Fruit fly (Drosophila melanogaster) whole organism, embryonic: ENCODE data around the gene CG5104.
A peak's percentile ranks its signal among the peaks of the same experiment; 100 is the strongest.

Source experiments
- Antp ChIP-seq: fragments of 200-800 bp; sonication (Bioruptor generic); optimal IDR thresholded peaks from 3 replicates; lab custom pipeline; 2016; ENCODE audit warnings: missing biosample characterization, missing genetic modification characterization
- Atf3 ChIP-seq: fragments of 200-800 bp; sonication (Bioruptor generic); optimal IDR thresholded peaks from 3 replicates; lab custom pipeline; 2016; ENCODE audit warnings: missing biosample characterization, missing genetic modification characterization
- CG10147 ChIP-seq: fragments of 200-800 bp; sonication (Bioruptor generic); optimal IDR thresholded peaks from 2 replicates; lab custom pipeline; 2019; ENCODE audit warnings: missing biosample characterization, mild to moderate bottlenecking, missing genetic modification characterization, moderate library complexity
- CG11093 ChIP-seq: fragments of 200-800 bp; sonication (Bioruptor generic); IDR thresholded peaks from 3 replicates; pipeline ENCODE4 v1.3.6; 2022; ENCODE audit warnings: missing biosample characterization, missing genetic modification characterization
- CG12236 ChIP-seq: fragments of 200-800 bp; sonication (Bioruptor generic); optimal IDR thresholded peaks from 2 replicates; lab custom pipeline; 2016; ENCODE audit warnings: missing biosample characterization, missing genetic modification characterization
- CG12942 ChIP-seq: fragments of 200-800 bp; sonication (Bioruptor generic); optimal IDR thresholded peaks from 3 replicates; lab custom pipeline; 2016; ENCODE audit warnings: missing biosample characterization, missing genetic modification characterization
- CG13287 ChIP-seq: fragments of 200-800 bp; sonication (Bioruptor generic); IDR thresholded peaks from 2 replicates; pipeline ENCODE4 v1.3.6; 2022; ENCODE audit warnings: missing biosample characterization, missing genetic modification characterization; ENCODE audit not compliant: partially characterized antibody
- CG15011 ChIP-seq: fragments of 200-800 bp; sonication (Bioruptor generic); optimal IDR thresholded peaks from 3 replicates; lab custom pipeline; 2018; ENCODE audit warnings: missing biosample characterization, mild to moderate bottlenecking, missing genetic modification characterization
- CG15601 ChIP-seq: fragments of 200-800 bp; sonication (Bioruptor generic); optimal IDR thresholded peaks from 3 replicates; lab custom pipeline; 2019; ENCODE audit warnings: missing biosample characterization, mild to moderate bottlenecking, missing genetic modification characterization, moderate library complexity
- CG1603 ChIP-seq: fragments of 200-800 bp; sonication (Bioruptor generic); optimal IDR thresholded peaks from 2 replicates; lab custom pipeline; 2019; ENCODE audit warnings: missing biosample characterization, mild to moderate bottlenecking, missing genetic modification characterization, moderate library complexity
- CG17385 ChIP-seq: fragments of 200-800 bp; sonication (Bioruptor generic); optimal IDR thresholded peaks from 3 replicates; lab custom pipeline; 2018; ENCODE audit warnings: missing biosample characterization, mild to moderate bottlenecking, missing genetic modification characterization
- CG18011 ChIP-seq: fragments of 200-800 bp; sonication (Bioruptor generic); optimal IDR thresholded peaks from 2 replicates; lab custom pipeline; 2017; ENCODE audit warnings: missing biosample characterization, missing genetic modification characterization, mild to moderate bottlenecking, moderate library complexity, missing genotype
- CG18262 ChIP-seq: fragments of 200-800 bp; optimal IDR thresholded peaks from 3 replicates; lab custom pipeline; 2019; ENCODE audit warnings: missing biosample characterization, mild to moderate bottlenecking, missing genetic modification characterization, moderate library complexity
- CG33557 ChIP-seq: fragments of 200-800 bp; sonication (Bioruptor generic); optimal IDR thresholded peaks from 2 replicates; lab custom pipeline; 2019; ENCODE audit warnings: missing biosample characterization, mild to moderate bottlenecking, missing genetic modification characterization, moderate library complexity
- CG43689 ChIP-seq: fragments of 200-800 bp; sonication (Bioruptor generic); IDR thresholded peaks from 2 replicates; pipeline ENCODE4 v1.3.6; 2022; ENCODE audit warnings: missing biosample characterization, missing genetic modification characterization
- CG4404 ChIP-seq: fragments of 200-800 bp; sonication (Bioruptor generic); IDR thresholded peaks from 2 replicates; pipeline ENCODE4 v1.3.6; 2022; ENCODE audit warnings: missing biosample characterization, missing genetic modification characterization
- CG4820 ChIP-seq: fragments of 200-800 bp; sonication (Bioruptor generic); optimal IDR thresholded peaks from 3 replicates; lab custom pipeline; 2016; ENCODE audit warnings: missing biosample characterization, missing genetic modification characterization
- CG4854 ChIP-seq: fragments of 200-800 bp; sonication (Bioruptor generic); optimal IDR thresholded peaks from 2 replicates; lab custom pipeline; 2016; ENCODE audit warnings: missing biosample characterization, missing genetic modification characterization, inconsistent platforms
- CG7271 ChIP-seq: fragments of 200-800 bp; sonication (Bioruptor generic); optimal IDR thresholded peaks from 2 replicates; lab custom pipeline; 2018; ENCODE audit warnings: missing biosample characterization, mild to moderate bottlenecking, missing genetic modification characterization, moderate library complexity
- CG8290 ChIP-seq, 3 experiments: fragments of 200-800 bp; sonication (Bioruptor generic); optimal IDR thresholded peaks; 2 replicates each; lab custom pipeline; 2016 to 2019; ENCODE audit warnings: missing biosample characterization in 3 of 3, missing genetic modification characterization in 3 of 3, mild to moderate bottlenecking in 2 of 3, moderate library complexity in 1 of 3
- D19B ChIP-seq: fragments of 200-800 bp; sonication (Bioruptor generic); optimal IDR thresholded peaks from 2 replicates; lab custom pipeline; 2017; ENCODE audit warnings: missing biosample characterization, mild to moderate bottlenecking, missing genetic modification characterization
- Dip3 ChIP-seq: fragments of 200-800 bp; sonication (Bioruptor generic); optimal IDR thresholded peaks from 3 replicates; lab custom pipeline; 2016; ENCODE audit warnings: missing biosample characterization, missing genetic modification characterization
- Dp ChIP-seq: fragments of 200-800 bp; sonication (Bioruptor generic); optimal IDR thresholded peaks from 2 replicates; lab custom pipeline; 2018; ENCODE audit warnings: missing biosample characterization, mild to moderate bottlenecking, missing genetic modification characterization, moderate library complexity
- Ets65A ChIP-seq: fragments of 200-800 bp; sonication (Bioruptor generic); peaks from one replicate; lab custom pipeline; 2016; ENCODE audit warnings: missing biosample characterization, missing genetic modification characterization
- Gsc ChIP-seq: fragments of 200-800 bp; sonication (Bioruptor generic); IDR thresholded peaks from 2 replicates; pipeline ENCODE4 v1.3.6; 2022; ENCODE audit warnings: missing biosample characterization, missing genetic modification characterization
- HmgZ ChIP-seq: fragments of 200-800 bp; sonication (Bioruptor generic); optimal IDR thresholded peaks from 2 replicates; lab custom pipeline; 2018; ENCODE audit warnings: missing biosample characterization, mild to moderate bottlenecking, missing genetic modification characterization
- Hr51 ChIP-seq, 2 experiments: fragments of 200-800 bp; sonication (Bioruptor generic); optimal IDR thresholded peaks; 2 replicates in 1 of 2; 3 replicates in 1 of 2; lab custom pipeline; 2016 to 2018; ENCODE audit warnings: missing biosample characterization in 2 of 2, missing genetic modification characterization in 2 of 2, mild to moderate bottlenecking in 1 of 2, moderate library complexity in 1 of 2
- NK7.1 ChIP-seq: fragments of 200-800 bp; sonication (Bioruptor generic); optimal IDR thresholded peaks from 3 replicates; lab custom pipeline; 2016; ENCODE audit warnings: missing biosample characterization, missing genetic modification characterization
- Nf-YB ChIP-seq: fragments of 200-800 bp; sonication (Bioruptor generic); optimal IDR thresholded peaks from 3 replicates; lab custom pipeline; 2019; ENCODE audit warnings: missing biosample characterization, mild to moderate bottlenecking, missing genetic modification characterization, moderate library complexity
- NfI ChIP-seq: fragments of 200-800 bp; sonication (Bioruptor generic); optimal IDR thresholded peaks from 3 replicates; lab custom pipeline; 2018; ENCODE audit warnings: missing biosample characterization, mild to moderate bottlenecking, missing genetic modification characterization, moderate library complexity
- ara ChIP-seq: fragments of 200-800 bp; sonication (Bioruptor generic); IDR thresholded peaks from 2 replicates; pipeline ENCODE4 v1.3.6; 2022; ENCODE audit warnings: missing biosample characterization, missing genetic modification characterization
- ash1 ChIP-seq: fragments of 200-800 bp; sonication (Bioruptor generic); optimal IDR thresholded peaks from 2 replicates; lab custom pipeline; 2018; ENCODE audit warnings: missing biosample characterization, mild to moderate bottlenecking, missing genetic modification characterization
- bcd ChIP-seq: fragments of 200-800 bp; sonication (Bioruptor generic); optimal IDR thresholded peaks from 2 replicates; lab custom pipeline; 2017; ENCODE audit warnings: missing biosample characterization, mild to moderate bottlenecking, missing genetic modification characterization
- chn ChIP-seq: fragments of 200-800 bp; sonication (Bioruptor generic); optimal IDR thresholded peaks from 2 replicates; lab custom pipeline; 2016; ENCODE audit warnings: missing biosample characterization, missing genetic modification characterization
- croc ChIP-seq: fragments of 200-800 bp; sonication (Bioruptor generic); conservative IDR thresholded peaks from 3 replicates; pipeline ENCODE4 v1.3.6; 2022; ENCODE audit warnings: missing biosample characterization, missing genetic modification characterization
- crp ChIP-seq, 2 experiments: fragments of 200-800 bp; sonication (Bioruptor generic); optimal IDR thresholded peaks; 2 replicates in 1 of 2; 3 replicates in 1 of 2; lab custom pipeline; 2017; ENCODE audit warnings: missing biosample characterization in 2 of 2, missing genetic modification characterization in 2 of 2, mild to moderate bottlenecking in 1 of 2, moderate library complexity in 1 of 2
- dan ChIP-seq: fragments of 200-800 bp; sonication (Bioruptor generic); IDR thresholded peaks from 2 replicates; pipeline ENCODE4 v1.3.6; 2022; ENCODE audit warnings: missing biosample characterization, missing genetic modification characterization
- eyg ChIP-seq: fragments of 200-800 bp; sonication (Bioruptor generic); optimal IDR thresholded peaks from 3 replicates; lab custom pipeline; 2016; ENCODE audit warnings: missing biosample characterization, missing genetic modification characterization
- grn ChIP-seq: fragments of 200-800 bp; sonication (Bioruptor generic); optimal IDR thresholded peaks from 3 replicates; lab custom pipeline; 2017; ENCODE audit warnings: missing biosample characterization, missing genetic modification characterization
- hth ChIP-seq: fragments of >200 bp; optimal IDR thresholded peaks from 2 replicates; lab custom pipeline; 2017; ENCODE audit warnings: inconsistent platforms
- jing ChIP-seq: fragments of 200-800 bp; sonication (Bioruptor generic); optimal IDR thresholded peaks from 2 replicates; lab custom pipeline; 2018; ENCODE audit warnings: missing biosample characterization, mild to moderate bottlenecking, missing genetic modification characterization
- kay ChIP-seq: fragments of 200-800 bp; sonication (Bioruptor generic); optimal IDR thresholded peaks from 2 replicates; lab custom pipeline; 2016; ENCODE audit warnings: missing biosample characterization, missing genetic modification characterization
- klu ChIP-seq: fragments of 200-800 bp; sonication (Bioruptor generic); IDR thresholded peaks from 2 replicates; pipeline ENCODE4 v1.3.6; 2022; ENCODE audit warnings: missing biosample characterization, missing genetic modification characterization
- lilli ChIP-seq: fragments of 200-800 bp; sonication (Bioruptor generic); optimal IDR thresholded peaks from 3 replicates; lab custom pipeline; 2016; ENCODE audit warnings: missing biosample characterization, missing genetic modification characterization
- mld ChIP-seq: fragments of 200-800 bp; sonication (Bioruptor generic); IDR thresholded peaks from 3 replicates; pipeline ENCODE4 v1.3.6; 2022; ENCODE audit warnings: missing biosample characterization, missing genetic modification characterization; ENCODE audit not compliant: partially characterized antibody
- nerfin-1 ChIP-seq: fragments of 200-800 bp; sonication (Bioruptor generic); optimal IDR thresholded peaks from 3 replicates; lab custom pipeline; 2019; ENCODE audit warnings: missing biosample characterization, mild to moderate bottlenecking, missing genetic modification characterization, moderate library complexity
- pita ChIP-seq: fragments of 200-800 bp; sonication (Bioruptor generic); optimal IDR thresholded peaks from 2 replicates; lab custom pipeline; 2017; ENCODE audit warnings: missing biosample characterization, mild to moderate bottlenecking, missing genetic modification characterization
- pzg ChIP-seq: fragments of 200-800 bp; sonication (Bioruptor generic); optimal IDR thresholded peaks from 3 replicates; lab custom pipeline; 2018; ENCODE audit warnings: missing biosample characterization, mild to moderate bottlenecking, missing genetic modification characterization, moderate library complexity
- sisA ChIP-seq: fragments of 200-800 bp; sonication (Bioruptor generic); IDR thresholded peaks from 2 replicates; pipeline ENCODE4 v1.3.6; 2022; ENCODE audit warnings: missing biosample characterization, missing genetic modification characterization
- tgo ChIP-seq: fragments of 200-800 bp; sonication (Bioruptor generic); IDR thresholded peaks from 3 replicates; pipeline ENCODE4 v1.3.6; 2022; ENCODE audit warnings: missing biosample characterization, missing genetic modification characterization

Gene CG5104

DNA sequence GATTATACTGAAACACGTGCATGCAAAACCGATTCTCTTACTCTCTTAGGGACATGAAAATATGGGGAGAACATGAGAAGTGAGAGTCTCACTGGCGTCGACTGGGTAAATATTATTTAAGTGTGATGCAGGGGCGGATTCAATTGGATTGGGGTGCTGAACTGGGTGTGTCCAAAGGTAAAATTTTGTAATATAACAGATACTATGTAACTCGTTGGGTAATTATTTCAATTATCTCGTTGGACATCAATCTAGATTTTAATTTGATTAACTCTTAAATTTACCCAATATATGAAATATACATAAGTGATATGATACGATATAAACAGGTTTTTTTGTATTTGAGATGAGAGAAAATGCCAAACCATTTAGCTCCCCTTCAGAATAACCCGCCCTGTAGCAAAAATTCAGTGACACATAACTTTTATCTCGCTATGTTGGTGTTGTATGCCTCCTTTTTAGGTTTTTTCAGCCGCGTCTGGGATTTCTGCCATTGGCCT is 12.6 kb upstream of the CG5104 start (continued):
- peak; percentile 94 for TF ChIP-seq bcd (GFP tag; lab: Kevin White, UChicago)
- peak; percentile 96 for TF ChIP-seq CG15011 (GFP tag; lab: Kevin White, UChicago)
- TF ChIP-seq CG8290 (GFP tag; optimal IDR thresholded peaks at IDR 0.05; lab: Kevin White, UChicago), result peak; percentile 78
- TF ChIP-seq CG8290 (tag; optimal IDR thresholded peaks at IDR 0.05; lab: Kevin White, UChicago), result peak; percentile 58 to 96
- peak; percentile 84 for TF ChIP-seq CG18011 (GFP tag; lab: Kevin White, UChicago)
- peak; percentile 90 for TF ChIP-seq CG4820 (GFP tag; lab: Kevin White, UChicago)
- TF ChIP-seq Gsc (GFP tag; lab: Robert Waterston, UW), result no peak
- TF ChIP-seq hth (lab: Kevin White, UChicago), result no peak
- TF ChIP-seq D19B (GFP tag; lab: Kevin White, UChicago), result peak; percentile 91
- peak; percentile 97 for TF ChIP-seq HmgZ (tag; lab: Kevin White, UChicago)
- TF ChIP-seq CG4404 (GFP tag; lab: Robert Waterston, UW), result peak; percentile 96
- TF ChIP-seq nerfin-1 (tag; lab: Kevin White, UChicago), result peak; percentile 85
- peak; percentile 95 for TF ChIP-seq kay (GFP tag; lab: Kevin White, UChicago)
- peak; percentile 84 for TF ChIP-seq ara (GFP tag; lab: Robert Waterston, UW)
- peak; percentile 75 for TF ChIP-seq CG15601 (tag; lab: Kevin White, UChicago)
- TF ChIP-seq Ets65A, result peak; percentile 99
- 0 out of 2 replicates have a peak, but pooled peaks have one; percentile 21 for TF ChIP-seq CG13287 (GFP tag; lab: Robert Waterston, UW)
- peak; percentile 25 for TF ChIP-seq pzg (GFP tag; lab: Kevin White, UChicago)
- TF ChIP-seq CG12942 (GFP tag; lab: Kevin White, UChicago), result peak; percentile 82
- peak; percentile 98 for TF ChIP-seq lilli (GFP tag; lab: Kevin White, UChicago)
- peak; percentile 40 for TF ChIP-seq CG12236 (GFP tag; lab: Kevin White, UChicago)
- TF ChIP-seq CG33557 (GFP tag; lab: Kevin White, UChicago), result peak; percentile 79
- TF ChIP-seq CG4854 (GFP tag; lab: Kevin White, UChicago), result peak; percentile 86
- TF ChIP-seq ash1 (GFP tag; lab: Kevin White, UChicago), result peak; percentile 81
- TF ChIP-seq Dp, result no peak
- peak; percentile 92 for TF ChIP-seq klu (GFP tag; lab: Robert Waterston, UW)
- peak; percentile 83 for TF ChIP-seq CG17385
- peak; percentile 79 for TF ChIP-seq Nf-YB (GFP tag; lab: Kevin White, UChicago)
- peak; percentile 96 for TF ChIP-seq Dip3 (GFP tag; lab: Kevin White, UChicago)
- peak; percentile 91 for TF ChIP-seq CG11093 (GFP tag; lab: Robert Waterston, UW)
- peak; percentile 92 for TF ChIP-seq NfI (GFP tag; lab: Kevin White, UChicago)
- peak; percentile 82 for TF ChIP-seq eyg (GFP tag; lab: Kevin White, UChicago)
- peak; percentile 90 for TF ChIP-seq sisA
- peak; percentile 80 for TF ChIP-seq jing (GFP tag; lab: Kevin White, UChicago)
- TF ChIP-seq CG10147 (GFP tag; lab: Kevin White, UChicago), result peak; percentile 97
- TF ChIP-seq CG43689, result peak; percentile 36; the same call in 1 of the 2 replicates
- no peak for TF ChIP-seq mld
- peak; percentile 1 for TF ChIP-seq CG7271 (tag; lab: Kevin White, UChicago)
- TF ChIP-seq CG18262 (tag; lab: Kevin White, UChicago), result peak; percentile 85
- peak; percentile 91 for TF ChIP-seq chn (GFP tag; lab: Kevin White, UChicago)
- peak; percentile 89 for TF ChIP-seq Antp (GFP tag; lab: Kevin White, UChicago)
- TF ChIP-seq dan, result peak; percentile 78
- peak; percentile 88 to 90 for TF ChIP-seq Hr51 (GFP tag; optimal IDR thresholded peaks at IDR 0.05; lab: Kevin White, UChicago)
- peak; percentile 71 for TF ChIP-seq NK7.1 (GFP tag; lab: Kevin White, UChicago)
- peak; percentile 65 for TF ChIP-seq grn (GFP tag; lab: Kevin White, UChicago)
- peak; percentile 80 for TF ChIP-seq CG1603 (tag; lab: Kevin White, UChicago)
- TF ChIP-seq pita (GFP tag; lab: Kevin White, UChicago), result no peak
- TF ChIP-seq tgo (GFP tag; lab: Robert Waterston, UW), result peak; percentile 95
- TF ChIP-seq Atf3, result peak; percentile 81
- TF ChIP-seq croc, result peak; percentile 84
- TF ChIP-seq crp (GFP tag; optimal IDR thresholded peaks at IDR 0.05; lab: Kevin White, UChicago), result peak in 1 of 2 experiments; percentile 55
